Fruit fly (Drosophila melanogaster) whole organism, pupa: Measurements from ENCODE around the gene CG33489.

Experiments
- CG12605 ChIP-seq: fragments of 200-800 bp; sonication (Bioruptor generic); IDR thresholded peaks from 2 replicates; pipeline ENCODE4 v1.3.6; 2022; ENCODE audit warnings: missing biosample characterization, missing genetic modification characterization
- CG8301 ChIP-seq: fragments of 200-800 bp; sonication (Bioruptor generic); optimal IDR thresholded peaks from 2 replicates; lab custom pipeline; 2018; ENCODE audit warnings: missing biosample characterization, mild to moderate bottlenecking, missing genetic modification characterization
- Ets98B ChIP-seq: fragments of 200-800 bp; sonication (Bioruptor generic); IDR thresholded peaks from 2 replicates; pipeline ENCODE4 v1.3.6; 2022; ENCODE audit warnings: missing biosample characterization, missing genetic modification characterization
- Snoo ChIP-seq: fragments of 200-800 bp; sonication (Bioruptor generic); optimal IDR thresholded peaks from 3 replicates; lab custom pipeline; 2017; ENCODE audit warnings: missing biosample characterization, mild to moderate bottlenecking, missing genetic modification characterization, inconsistent platforms

dm6 chr3L:11548009-11548408, 28.8 kb downstream of the CG33489 start:
- TF ChIP-seq Ets98B (GFP tag; lab: Robert Waterston, UW) (no peak), CG8301 (tag; lab: Kevin White, UChicago) (no peak), CG12605 (GFP tag; lab: Robert Waterston, UW) (no peak), Snoo (tag; lab: Kevin White, UChicago) (no peak)
